Fruit fly (Drosophila melanogaster): ENCODE results near the gene Gal.

dm6 chr2L:5959863-5960658, 46.6 kb downstream of the Gal start, which contains the start of gene Vm26Aa:
- no peak for TF ChIP-seq CG9139 (GFP tag; optimal IDR thresholded peaks at IDR 0.05)
- no peak for TF ChIP-seq Gug (GFP tag; IDR thresholded peaks at IDR 0.05)
